Worm (Caenorhabditis elegans): ENCODE measurements around the gene rnh-2.

- no peak for TF ChIP-seq ztf-29 (GFP tag; IDR thresholded peaks at IDR 0.05)
- TF ChIP-seq flt-1 (GFP tag; IDR thresholded peaks at IDR 0.05) = 0 out of 2 replicates have a peak, but pooled peaks have one; percentile 54
- peak; percentile 68 for TF ChIP-seq ztf-23 (GFP tag; IDR thresholded peaks at IDR 0.05)
Observed at ce11 chrII:8516783-8517182, at the start of gene rnh-2.
